Fruit fly (Drosophila melanogaster): ENCODE results near the gene Eip75B.
A peak's percentile ranks its signal among the peaks of the same experiment; 100 is the strongest.

The Eip75B gene

DNA sequence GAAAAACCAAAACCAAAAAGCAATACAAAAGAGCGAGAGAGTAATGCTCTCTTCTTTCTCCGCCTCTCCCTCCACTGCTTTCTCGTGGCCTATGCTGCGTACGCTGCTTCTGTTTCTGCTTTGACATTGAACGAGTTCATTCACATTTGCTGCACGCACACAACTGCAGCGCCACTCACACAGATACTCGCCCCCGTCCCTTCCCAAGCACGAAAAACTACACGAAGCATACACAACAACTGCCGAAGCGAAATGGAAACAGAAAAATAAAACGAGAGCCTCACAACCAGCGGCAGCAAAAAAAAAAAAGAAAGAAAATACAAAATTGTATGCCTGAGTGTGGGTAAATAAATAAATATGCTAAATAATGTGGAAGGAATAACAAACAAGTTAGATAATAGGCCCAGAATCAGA lies 74.5 kb downstream of the Eip75B start:
- peak in 1 of 2 experiments; percentile 17 for TF ChIP-seq dl (GFP tag; optimal IDR thresholded peaks at IDR 0.05; ENCODE audit: insufficient read depth in 1 of 2, partially characterized antibody in 2 of 2)
- peak; percentile 9 for TF ChIP-seq brk (GFP tag; optimal IDR thresholded peaks at IDR 0.05)
- peak; percentile 21 for TF ChIP-seq h (GFP tag; optimal IDR thresholded peaks at IDR 0.05)
- peak; percentile 18 for TF ChIP-seq ey (GFP tag; optimal IDR thresholded peaks at IDR 0.05)
- TF ChIP-seq lola (GFP tag; optimal IDR thresholded peaks at IDR 0.05): no peak
- peak; percentile 7 for TF ChIP-seq rgr (GFP tag; optimal IDR thresholded peaks at IDR 0.05)
- TF ChIP-seq br (GFP tag; optimal IDR thresholded peaks at IDR 0.05): peak; percentile 22
- no peak for TF ChIP-seq CrebA (GFP tag; optimal IDR thresholded peaks at IDR 0.05; ENCODE audit: borderline replicate concordance)
- peak; percentile 47 for TF ChIP-seq jim (GFP tag; optimal IDR thresholded peaks at IDR 0.05)
- TF ChIP-seq Rel (GFP tag; optimal IDR thresholded peaks at IDR 0.05): no peak
- peak; percentile 57 for TF ChIP-seq Rel (tag; optimal IDR thresholded peaks at IDR 0.05)
- TF ChIP-seq N (GFP tag; optimal IDR thresholded peaks at IDR 0.05): no peak
- no peak for TF ChIP-seq pan (optimal IDR thresholded peaks at IDR 0.05)
- no peak for TF ChIP-seq Dfd (GFP tag; optimal IDR thresholded peaks at IDR 0.05)
- peak; percentile 19 for TF ChIP-seq fru (GFP tag; optimal IDR thresholded peaks at IDR 0.05)
- TF ChIP-seq psq (GFP tag; optimal IDR thresholded peaks at IDR 0.05): peak; percentile 98
- no peak for TF ChIP-seq dsf (GFP tag; optimal IDR thresholded peaks at IDR 0.05; ENCODE audit: borderline replicate concordance)
- TF ChIP-seq Sp1 (GFP tag; optimal IDR thresholded peaks at IDR 0.05): peak; percentile 27
- TF ChIP-seq Dif (GFP tag; optimal IDR thresholded peaks at IDR 0.05; ENCODE audit: partially characterized antibody): peak; percentile 53
- no peak for TF ChIP-seq usp (GFP tag; optimal IDR thresholded peaks at IDR 0.05)
- TF ChIP-seq CG32264 (GFP tag; optimal IDR thresholded peaks at IDR 0.05): peak; percentile 4
- TF ChIP-seq Hr83 (GFP tag; optimal IDR thresholded peaks at IDR 0.05; ENCODE audit: poor library complexity, severe bottlenecking): peak; percentile 37
- no peak for TF ChIP-seq woc (GFP tag; optimal IDR thresholded peaks at IDR 0.05)
- TF ChIP-seq tai (GFP tag; optimal IDR thresholded peaks at IDR 0.05): peak; percentile 79
- no peak for TF ChIP-seq Hr78 (GFP tag; optimal IDR thresholded peaks at IDR 0.05)

DNA sequence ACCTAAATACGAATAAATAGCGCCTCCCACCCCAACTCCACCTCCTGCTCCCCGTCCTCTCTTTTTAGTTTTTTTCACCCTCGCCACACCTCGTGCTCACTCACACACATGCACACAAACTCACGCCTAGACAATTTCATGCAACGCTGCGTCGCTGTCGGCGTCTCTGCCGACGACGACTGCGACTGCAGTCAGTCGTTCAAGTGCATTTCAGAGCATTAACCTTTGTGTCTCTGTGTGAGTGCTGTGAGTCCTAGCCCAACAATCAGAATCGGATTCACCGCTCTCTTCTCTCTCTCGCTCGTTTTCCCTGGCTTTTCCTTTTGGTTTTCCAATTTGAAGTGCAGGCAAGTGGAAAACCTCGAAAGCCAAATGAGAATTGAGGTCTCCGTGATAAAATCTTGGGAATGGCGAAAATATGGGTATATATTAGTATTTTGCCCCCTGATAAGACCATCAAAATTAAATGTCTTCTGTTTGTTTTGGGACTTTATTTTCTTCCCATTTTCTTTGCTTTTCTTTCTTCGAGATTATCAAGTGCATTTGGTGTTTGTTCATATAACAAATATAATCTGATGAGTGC lies 75.2 kb downstream of the Eip75B start:
- no peak for TF ChIP-seq Sp1 (GFP tag; optimal IDR thresholded peaks at IDR 0.05)
- peak; percentile 41 for TF ChIP-seq br (GFP tag; optimal IDR thresholded peaks at IDR 0.05)
- no peak for TF ChIP-seq pan (optimal IDR thresholded peaks at IDR 0.05)
- TF ChIP-seq GATAd (GFP tag; optimal IDR thresholded peaks at IDR 0.05): no peak
- TF ChIP-seq CG9705 (GFP tag; optimal IDR thresholded peaks at IDR 0.05): no peak
- no peak for TF ChIP-seq psq (GFP tag; optimal IDR thresholded peaks at IDR 0.05)
- no peak for TF ChIP-seq Rel (GFP tag; optimal IDR thresholded peaks at IDR 0.05)
- TF ChIP-seq Rel (tag; optimal IDR thresholded peaks at IDR 0.05): peak; percentile 21
- TF ChIP-seq usp (GFP tag; optimal IDR thresholded peaks at IDR 0.05): no peak
- TF ChIP-seq Vsx2 (GFP tag; optimal IDR thresholded peaks at IDR 0.05; ENCODE audit: partially characterized antibody): no peak

DNA sequence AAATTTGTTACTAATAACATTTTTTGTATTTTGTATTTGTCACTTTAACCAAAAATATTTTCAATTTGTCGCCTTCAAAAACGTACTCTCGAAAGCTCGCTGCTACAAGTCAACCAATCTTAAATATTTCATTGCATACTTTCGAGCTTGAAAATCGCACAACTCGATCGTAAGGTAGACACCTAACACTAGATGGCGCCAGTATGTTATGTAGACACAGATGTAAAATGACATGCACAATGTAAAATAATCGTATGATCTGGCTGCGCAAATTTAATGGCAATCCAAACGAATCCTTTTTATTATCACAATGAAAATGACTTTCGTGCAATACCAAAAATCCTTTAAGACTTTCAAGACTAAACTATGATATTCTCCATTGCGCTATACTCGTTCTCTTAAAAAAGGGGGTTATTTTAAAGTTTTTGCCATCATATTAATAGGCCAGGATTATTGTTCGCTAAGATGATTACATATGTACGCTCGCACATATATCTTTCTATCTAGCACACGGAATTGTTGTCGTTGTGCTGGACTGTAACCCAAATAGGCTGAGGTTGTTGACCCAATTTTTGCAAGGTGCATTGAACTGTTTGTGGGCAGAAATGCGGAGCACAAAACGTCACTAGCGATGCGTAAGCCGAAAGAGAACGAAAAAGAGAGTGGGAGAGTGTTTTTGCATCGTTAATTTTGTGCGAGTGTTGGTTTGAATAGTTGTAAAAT lies 76.2 kb downstream of the Eip75B start:
- TF ChIP-seq Dif (GFP tag; optimal IDR thresholded peaks at IDR 0.05; ENCODE audit: partially characterized antibody) (peak; percentile 91), woc (GFP tag; optimal IDR thresholded peaks at IDR 0.05) (no peak), N (GFP tag; optimal IDR thresholded peaks at IDR 0.05) (no peak), usp (GFP tag; optimal IDR thresholded peaks at IDR 0.05) (no peak), Myc (optimal IDR thresholded peaks at IDR 0.05) (peak; percentile 68), rgr (GFP tag; optimal IDR thresholded peaks at IDR 0.05) (peak; percentile 57), brk (GFP tag; optimal IDR thresholded peaks at IDR 0.05) (peak; percentile 14), HLH106 (tag; optimal IDR thresholded peaks at IDR 0.05) (peak; percentile 51), CG32264 (GFP tag; optimal IDR thresholded peaks at IDR 0.05) (no peak), dsf (GFP tag; optimal IDR thresholded peaks at IDR 0.05; ENCODE audit: borderline replicate concordance) (no peak), Hr83 (GFP tag; optimal IDR thresholded peaks at IDR 0.05; ENCODE audit: poor library complexity, severe bottlenecking) (peak; percentile 25), Mio (GFP tag; optimal IDR thresholded peaks at IDR 0.05) (no peak), Hnf4 (GFP tag; optimal IDR thresholded peaks at IDR 0.05) (peak; percentile 33), pan (optimal IDR thresholded peaks at IDR 0.05) (no peak), Dfd (GFP tag; optimal IDR thresholded peaks at IDR 0.05) (no peak), ey (GFP tag; optimal IDR thresholded peaks at IDR 0.05) (no peak), CrebA (GFP tag; optimal IDR thresholded peaks at IDR 0.05; ENCODE audit: borderline replicate concordance) (no peak), Jra (GFP tag; optimal IDR thresholded peaks at IDR 0.05) (peak; percentile 22), Abd-B (GFP tag; optimal IDR thresholded peaks at IDR 0.05) (no peak), Hr78 (GFP tag; optimal IDR thresholded peaks at IDR 0.05) (no peak), Rel (GFP tag; optimal IDR thresholded peaks at IDR 0.05) (no peak), Rel (tag; optimal IDR thresholded peaks at IDR 0.05) (peak; percentile 36), Vsx2 (GFP tag; optimal IDR thresholded peaks at IDR 0.05; ENCODE audit: partially characterized antibody) (peak; percentile 82), sage (GFP tag; optimal IDR thresholded peaks at IDR 0.05) (no peak), foxo (GFP tag; optimal IDR thresholded peaks at IDR 0.05) (peak in 1 of 2 experiments; percentile 54), jim (GFP tag; optimal IDR thresholded peaks at IDR 0.05) (no peak), br (GFP tag; optimal IDR thresholded peaks at IDR 0.05) (peak; percentile 50), lola (GFP tag; optimal IDR thresholded peaks at IDR 0.05) (no peak), CG9705 (GFP tag; optimal IDR thresholded peaks at IDR 0.05) (peak; percentile 29), dmrt93B (GFP tag; optimal IDR thresholded peaks at IDR 0.05) (no peak), Sp1 (GFP tag; optimal IDR thresholded peaks at IDR 0.05) (peak; percentile 45), dl (GFP tag; optimal IDR thresholded peaks at IDR 0.05; ENCODE audit: insufficient read depth in 1 of 2, partially characterized antibody in 2 of 2) (peak; percentile 21 to 50), sv (GFP tag; optimal IDR thresholded peaks at IDR 0.05) (no peak), GATAd (GFP tag; optimal IDR thresholded peaks at IDR 0.05) (no peak), tai (GFP tag; optimal IDR thresholded peaks at IDR 0.05) (no peak), fru (GFP tag; optimal IDR thresholded peaks at IDR 0.05) (peak; percentile 35), OdsH (GFP tag; optimal IDR thresholded peaks at IDR 0.05) (peak; percentile 59), h (GFP tag; optimal IDR thresholded peaks at IDR 0.05) (peak; percentile 39)
